Fruit fly (Drosophila melanogaster) ovary, adult (tissue): ENCODE measurements around the gene Bace.

Source experiments
- CG17801 ChIP-seq: fragments of 200-800 bp; optimal IDR thresholded peaks from 2 replicates; lab custom pipeline; 2019; ENCODE audit warnings: missing biosample characterization, mild to moderate bottlenecking, missing genetic modification characterization, moderate library complexity; ENCODE audit not compliant: partially characterized antibody

The Bace gene

dm6 chr2L:8480825-8481224 is 15.3 kb downstream of the Bace start:
- TF ChIP-seq CG17801: no peak

dm6 chr2L:8478911-8479706 is 17.0 kb downstream of the Bace start:
- no peak for TF ChIP-seq CG17801

- no peak for TF ChIP-seq CG17801
Observed at dm6 chr2L:8478379-8478778, 17.7 kb downstream of the Bace start.

dm6 chr2L:8477971-8478370 is 18.1 kb downstream of the Bace start:
- no peak for TF ChIP-seq CG17801

- TF ChIP-seq CG17801: no peak
Observed at dm6 chr2L:8477049-8477448, 19.1 kb downstream of the Bace start, which contains the start of gene CheA29a. TSS of gene CheA29a (plus strand) at chr2L:8477349.

dm6 chr2L:8473448-8473847 is 22.7 kb downstream of the Bace start:
- TF ChIP-seq CG17801: no peak

- no peak for TF ChIP-seq CG17801
Observed at dm6 chr2L:8471667-8472066, 24.4 kb downstream of the Bace start.

dm6 chr2L:8468929-8469681 is 27.0 kb downstream of the Bace start:
- no peak for TF ChIP-seq CG17801

dm6 chr2L:8466643-8467042 is 29.5 kb downstream of the Bace start, which contains the start of gene dachs:
TSS of gene dachs (plus strand) at chr2L:8466817.
- TF ChIP-seq CG17801: no peak

dm6 chr2L:8464107-8464582 is 32.0 kb downstream of the Bace start, which contains the start of gene prg:
TSS of gene prg (plus strand) at chr2L:8464488.
- TF ChIP-seq CG17801: peak; percentile 78

dm6 chr2L:8463144-8464106 is 32.7 kb downstream of the Bace start, which contains the start of gene Agpat2:
TSS of gene Agpat2 (minus strand) at chr2L:8463994.
- TF ChIP-seq CG17801: no peak

dm6 chr2L:8461782-8462453 is 34.2 kb downstream of the Bace start:
- TF ChIP-seq CG17801: no peak

- TF ChIP-seq CG17801: no peak
Observed at dm6 chr2L:8451497-8451896, 44.6 kb downstream of the Bace start.

dm6 chr2L:8449358-8449757 is 46.7 kb downstream of the Bace start, which contains the start of gene Aasdh:
TSS of gene Aasdh (minus strand) at chr2L:8449576.
- TF ChIP-seq CG17801: no peak
